Fruit fly (Drosophila melanogaster) S2 (cell line): Measurements from ENCODE around the gene CG42272.

Source experiments
- CG8478 ChIP-seq: fragments of >200 bp; optimal IDR thresholded peaks from 2 replicates; lab custom pipeline; 2018
- CTCF ChIP-seq, 2 experiments: fragments of >200 bp; optimal IDR thresholded peaks; 2 replicates each; lab custom pipeline; 2018

- TF ChIP-seq CG8478 (lab: Kevin White, UChicago) (no peak), CTCF (optimal IDR thresholded peaks at IDR 0.05; lab: Kevin White, UChicago) (no peak)
These were observed 31.4 kb downstream of the CG42272 start for dm6 chr3L:5834245-5834644.
